Worm (Caenorhabditis elegans): ENCODE measurements around the gene ubh-1.

Gene ubh-1

ce11 chrV:6551707-6552390, 40.6 kb upstream of the ubh-1 start, which contains the start of gene twk-10 (continued):
- TF ChIP-seq snpc-3.4 (tag; optimal IDR thresholded peaks at IDR 0.05) (peak; percentile 32), ceh-27 (GFP tag; optimal IDR thresholded peaks at IDR 0.05) (no peak), T07F8.4 (tag; optimal IDR thresholded peaks at IDR 0.05) (peak; percentile 35), madf-10 (tag; optimal IDR thresholded peaks at IDR 0.05) (no peak), rcor-1 (GFP tag; IDR thresholded peaks at IDR 0.05) (peak; percentile 52; the same call in 1 of the 2 replicates), rpc-1 (optimal IDR thresholded peaks at IDR 0.05) (peak; percentile 86), rpc-1 (tag; optimal IDR thresholded peaks at IDR 0.05) (peak; percentile 93), hrde-1 (tag; optimal IDR thresholded peaks at IDR 0.05; ENCODE audit: borderline replicate concordance) (peak; percentile 4), C06A6.2 (GFP tag; conservative IDR thresholded peaks at IDR 0.05) (no peak), lsl-1 (GFP tag; optimal IDR thresholded peaks at IDR 0.05) (peak; percentile 7), gei-17 (GFP tag; optimal IDR thresholded peaks at IDR 0.05) (no peak), hmg-20 (GFP tag; IDR thresholded peaks at IDR 0.05) (no peak), madf-6 (GFP tag; IDR thresholded peaks at IDR 0.05) (peak; percentile 58; the same call in 1 of the 2 replicates), nhr-179 (tag; optimal IDR thresholded peaks at IDR 0.05) (no peak), nhr-27 (tag; optimal IDR thresholded peaks at IDR 0.05) (no peak), madf-8 (GFP tag; conservative IDR thresholded peaks at IDR 0.05) (no peak; the same call in 1 of the 2 replicates), somi-1 (GFP tag; optimal IDR thresholded peaks at IDR 0.05) (no peak), ZK185.1 (tag; optimal IDR thresholded peaks at IDR 0.05; ENCODE audit: poor library complexity, severe bottlenecking) (peak; percentile 70), snpc-4 (GFP tag; optimal IDR thresholded peaks at IDR 0.05) (peak; percentile 70), snpc-4 (tag; optimal IDR thresholded peaks at IDR 0.05) (peak in 1 of 4 experiments; percentile 35), ztf-6 (GFP tag; IDR thresholded peaks at IDR 0.05) (no peak), nfyb-1 (GFP tag; IDR thresholded peaks at IDR 0.05) (peak; percentile 73; the same call in 1 of the 2 replicates), ztf-18 (tag; optimal IDR thresholded peaks at IDR 0.05) (peak; percentile 56), F22D6.2 (tag; optimal IDR thresholded peaks at IDR 0.05) (no peak), ama-1 (optimal IDR thresholded peaks at IDR 0.05) (no peak), ama-1 (GFP tag; optimal IDR thresholded peaks at IDR 0.05) (peak in 1 of 2 experiments; percentile 88), dox-1 (GFP tag; IDR thresholded peaks at IDR 0.05) (peak; percentile 72; the same call in 1 of the 2 replicates), F33H1.4 (GFP tag; IDR thresholded peaks at IDR 0.05) (0 out of 2 replicates have a peak, but pooled peaks have one; percentile 8), lin-26 (GFP tag; IDR thresholded peaks at IDR 0.05) (peak; percentile 86), die-1 (tag; optimal IDR thresholded peaks at IDR 0.05) (peak; percentile 78), bed-1 (GFP tag; IDR thresholded peaks at IDR 0.05) (no peak), T26A5.8 (tag; optimal IDR thresholded peaks at IDR 0.05) (peak; percentile 8), ceh-40 (GFP tag; IDR thresholded peaks at IDR 0.05) (peak; percentile 57; the same call in 1 of the 2 replicates), B0035.1 (tag; optimal IDR thresholded peaks at IDR 0.05) (peak; percentile 15), tbp1 (GFP tag; optimal IDR thresholded peaks at IDR 0.05) (peak; percentile 94), lsy-27 (tag; optimal IDR thresholded peaks at IDR 0.05; ENCODE audit: borderline replicate concordance, insufficient read depth) (peak; percentile 51), chd-7 (tag; optimal IDR thresholded peaks at IDR 0.05) (no peak), rec-8 (tag; optimal IDR thresholded peaks at IDR 0.05) (peak in 1 of 2 experiments; percentile 73), F37B4.10 (GFP tag; IDR thresholded peaks at IDR 0.05) (no peak), pbrm-1 (GFP tag; IDR thresholded peaks at IDR 0.05) (peak; percentile 52; the same call in 1 of the 2 replicates), madf-3 (GFP tag; IDR thresholded peaks at IDR 0.05) (0 out of 2 replicates have a peak, but pooled peaks have one; percentile 55), unc-62 (GFP tag; optimal IDR thresholded peaks at IDR 0.05) (no peak), cebp-2 (GFP tag; IDR thresholded peaks at IDR 0.05) (0 out of 2 replicates have a peak, but pooled peaks have one; percentile 47), mxl-1 (tag; optimal IDR thresholded peaks at IDR 0.05) (no peak), attf-3 (GFP tag; conservative IDR thresholded peaks at IDR 0.05) (no peak), ccch-3 (GFP tag; optimal IDR thresholded peaks at IDR 0.05) (no peak), egl-18 (GFP tag; IDR thresholded peaks at IDR 0.05) (no peak), ets-4 (GFP tag; optimal IDR thresholded peaks at IDR 0.05) (peak; percentile 18)
